Fruit fly (Drosophila melanogaster) Kc167 (cell line): Measurements from ENCODE around the gene Fntb.

Source experiments
- h ChIP-seq: fragments of >200 bp; optimal IDR thresholded peaks from 3 replicates; lab custom pipeline; 2018; ENCODE audit warnings: missing external identifiers
- psq ChIP-seq: fragments of >200 bp; optimal IDR thresholded peaks from 2 replicates; lab custom pipeline; 2017; ENCODE audit warnings: missing external identifiers
- ttk ChIP-seq: sonication (Bioruptor generic); optimal IDR thresholded peaks from 2 replicates; lab custom pipeline; 2017; ENCODE audit warnings: missing external identifiers

DNA sequence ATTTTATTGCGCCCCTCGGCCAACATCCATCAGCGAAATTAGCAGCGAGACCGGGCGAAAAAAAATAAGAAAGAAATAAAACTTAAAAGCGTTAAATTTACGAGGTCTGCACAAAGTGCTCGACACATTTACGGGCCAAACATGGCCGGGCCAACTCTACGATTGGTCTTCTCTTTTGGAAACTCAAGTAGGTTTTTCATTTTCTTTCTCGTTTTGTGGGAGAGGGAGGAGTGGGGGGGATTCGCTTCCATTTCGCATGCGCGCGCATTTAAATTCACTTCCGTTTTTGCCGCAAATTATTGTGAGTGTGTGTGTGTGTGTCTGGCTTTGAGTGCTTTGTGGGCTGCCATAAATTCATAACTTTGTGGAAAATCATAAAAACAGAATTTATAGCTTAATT is 5.3 kb upstream of the Fntb start:
- TF ChIP-seq ttk (no peak), psq (no peak), h (no peak)
